Fruit fly (Drosophila melanogaster): ENCODE results near the gene CG32576.

Gene CG32576

DNA sequence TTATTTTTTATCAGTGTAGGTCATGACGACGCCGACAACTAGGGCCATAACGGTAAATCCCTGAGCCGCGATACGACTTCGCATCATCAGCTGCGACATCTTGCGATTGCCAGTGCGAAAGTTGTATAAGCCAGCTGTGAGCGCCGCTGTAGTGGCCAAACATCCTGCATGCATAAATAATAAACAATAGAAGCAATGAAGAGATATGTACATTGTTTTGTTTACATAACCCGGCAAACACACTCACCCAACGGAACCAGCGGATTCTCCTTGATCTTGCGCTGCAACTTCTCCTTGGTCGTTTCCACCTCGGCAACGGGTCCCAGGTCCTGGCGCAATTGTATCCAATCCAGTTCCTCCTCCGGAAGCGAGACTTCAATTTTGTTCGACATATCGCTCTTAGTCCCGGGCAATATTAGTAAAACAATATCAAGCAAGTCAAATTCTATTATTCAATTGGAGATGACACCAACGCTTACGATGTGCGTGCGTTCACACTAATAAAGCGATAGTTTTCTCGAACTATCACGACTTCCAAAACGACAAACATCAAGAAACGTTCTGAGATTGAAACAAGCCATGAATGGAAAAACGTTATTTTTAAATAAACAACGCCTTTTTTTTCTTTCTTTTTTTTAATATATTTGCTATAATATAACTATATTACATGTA is 43.4 kb upstream of the CG32576 start (continued):
- TF ChIP-seq CG42726 (GFP tag; IDR thresholded peaks at IDR 0.05; ENCODE audit: partially characterized antibody) = peak; percentile 89; the same call in 1 of the 2 replicates
- no peak for TF ChIP-seq CG17359 (tag; optimal IDR thresholded peaks at IDR 0.05)
- TF ChIP-seq CG4617 (GFP tag; optimal IDR thresholded peaks at IDR 0.05; ENCODE audit: borderline replicate concordance) = peak; percentile 14
- TF ChIP-seq Sry-δ (GFP tag; optimal IDR thresholded peaks at IDR 0.05) = peak; percentile 89
- TF ChIP-seq CG15601 (tag; optimal IDR thresholded peaks at IDR 0.05) = peak; percentile 40
- no peak for TF ChIP-seq Max (GFP tag; optimal IDR thresholded peaks at IDR 0.05)
- no peak for TF ChIP-seq dimm (GFP tag; IDR thresholded peaks at IDR 0.05)
- no peak for TF ChIP-seq Adf1 (GFP tag; IDR thresholded peaks at IDR 0.05)
- peak; percentile 11 for TF ChIP-seq nmo (GFP tag; optimal IDR thresholded peaks at IDR 0.05)
- peak; percentile 91 for TF ChIP-seq amos (GFP tag; IDR thresholded peaks at IDR 0.05; ENCODE audit: partially characterized antibody)
- TF ChIP-seq otp (GFP tag; IDR thresholded peaks at IDR 0.05) = no peak
- TF ChIP-seq gfzf (GFP tag; optimal IDR thresholded peaks at IDR 0.05) = peak; percentile 51
- TF ChIP-seq CG18011 (GFP tag; optimal IDR thresholded peaks at IDR 0.05) = no peak
- peak; percentile 51 for TF ChIP-seq CG14860 (GFP tag; IDR thresholded peaks at IDR 0.05; ENCODE audit: partially characterized antibody)
- peak; percentile 86 for TF ChIP-seq BEAF-32 (GFP tag; optimal IDR thresholded peaks at IDR 0.05)
- peak; percentile 34 for TF ChIP-seq E2f2 (GFP tag; IDR thresholded peaks at IDR 0.05)
- peak; percentile 24 for TF ChIP-seq Dp (GFP tag; optimal IDR thresholded peaks at IDR 0.05)
- TF ChIP-seq pzg (GFP tag; optimal IDR thresholded peaks at IDR 0.05) = peak; percentile 58
- peak; percentile 46; the same call in 1 of the 3 replicates for TF ChIP-seq jigr1 (GFP tag; IDR thresholded peaks at IDR 0.05)
- peak; percentile 65 for TF ChIP-seq ssp (GFP tag; IDR thresholded peaks at IDR 0.05)
- peak; percentile 89 for TF ChIP-seq knrl (GFP tag; IDR thresholded peaks at IDR 0.05; ENCODE audit: partially characterized antibody)
- TF ChIP-seq CG34224 (GFP tag; IDR thresholded peaks at IDR 0.05; ENCODE audit: partially characterized antibody) = peak; percentile 78
- TF ChIP-seq inv (GFP tag; IDR thresholded peaks at IDR 0.05; ENCODE audit: partially characterized antibody) = peak; percentile 77
- no peak for TF ChIP-seq CG8089 (GFP tag; optimal IDR thresholded peaks at IDR 0.05)
- peak; percentile 87 for TF ChIP-seq bbx (GFP tag; IDR thresholded peaks at IDR 0.05; ENCODE audit: partially characterized antibody)
- TF ChIP-seq phol (tag; optimal IDR thresholded peaks at IDR 0.05) = peak; percentile 5
- TF ChIP-seq tll (GFP tag; optimal IDR thresholded peaks at IDR 0.05) = peak in 1 of 2 experiments; percentile 21

DNA sequence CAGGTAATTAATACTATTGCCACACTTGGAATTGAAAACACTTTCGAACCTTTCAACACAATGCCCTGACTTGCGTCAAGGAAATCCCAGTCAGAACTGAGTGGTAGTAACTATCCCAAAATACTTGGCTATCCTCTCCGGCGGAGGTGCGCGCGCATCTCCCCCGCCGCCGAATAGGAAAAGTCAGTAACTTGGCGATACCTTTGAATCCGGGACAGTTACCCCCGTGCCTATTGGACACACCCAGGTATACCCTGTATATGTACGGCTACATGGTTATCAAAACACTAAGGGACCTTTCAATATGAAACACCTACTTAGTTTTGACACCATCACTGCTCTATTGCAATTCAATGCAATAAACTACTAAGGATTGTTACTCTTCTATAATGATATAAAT is 42.3 kb upstream of the CG32576 start, which contains the start of gene CG9919:
Gene CG9919 (minus strand): TSS at position 101 of the 400 bp plus-strand sequence.
- TF ChIP-seq Hr3 (GFP tag; optimal IDR thresholded peaks at IDR 0.05) (no peak), CG16779 (GFP tag; IDR thresholded peaks at IDR 0.05) (no peak), ssp (GFP tag; IDR thresholded peaks at IDR 0.05) (no peak), CG8281 (tag; optimal IDR thresholded peaks at IDR 0.05) (no peak), Doc2 (GFP tag; IDR thresholded peaks at IDR 0.05) (no peak), CG7357 (GFP tag; IDR thresholded peaks at IDR 0.05) (no peak), oc (tag; optimal IDR thresholded peaks at IDR 0.05) (no peak), CG15514 (GFP tag; optimal IDR thresholded peaks at IDR 0.05) (peak; percentile 16), gt (GFP tag; IDR thresholded peaks at IDR 0.05) (no peak), ewg (GFP tag; optimal IDR thresholded peaks at IDR 0.05) (peak; percentile 82), CG31365 (tag; optimal IDR thresholded peaks at IDR 0.05) (no peak), Dp (GFP tag; optimal IDR thresholded peaks at IDR 0.05) (no peak), luna (GFP tag; optimal IDR thresholded peaks at IDR 0.05) (no peak), Fer2 (tag; optimal IDR thresholded peaks at IDR 0.05) (no peak), CG2120 (GFP tag; optimal IDR thresholded peaks at IDR 0.05) (no peak), pzg (GFP tag; optimal IDR thresholded peaks at IDR 0.05) (peak; percentile 3), CG13424 (tag; optimal IDR thresholded peaks at IDR 0.05) (no peak), CG5180 (GFP tag; optimal IDR thresholded peaks at IDR 0.05) (no peak), nerfin-1 (tag; optimal IDR thresholded peaks at IDR 0.05) (peak; percentile 23), Doc3 (GFP tag; IDR thresholded peaks at IDR 0.05; ENCODE audit: partially characterized antibody) (no peak), Elba2 (GFP tag; optimal IDR thresholded peaks at IDR 0.05) (peak; percentile 35), CG10147 (GFP tag; optimal IDR thresholded peaks at IDR 0.05) (no peak), Dad (GFP tag; optimal IDR thresholded peaks at IDR 0.05) (no peak), gem (tag; optimal IDR thresholded peaks at IDR 0.05) (no peak)
